Worm (Caenorhabditis elegans) whole organism, L3 larva: ENCODE results near the gene Y102A5C.40.

Source experiments
- ama-1 ChIP-seq: fragments of 150-350 bp; optimal IDR thresholded peaks from 2 replicates; lab custom pipeline; 2018
- ceh-82 ChIP-seq: fragments of 150-350 bp; optimal IDR thresholded peaks from 2 replicates; lab custom pipeline; 2014; ENCODE audit warnings: missing biosample characterization, missing genetic modification characterization
- elt-3 ChIP-seq, 3 experiments: fragments of 150-350 bp in 1 of 3; sonication (generic microtip) in 2 of 3; optimal IDR thresholded peaks; 2 replicates in 2 of 3; 4 replicates in 1 of 3; lab custom pipeline; 2014 to 2017; ENCODE audit warnings: missing biosample characterization in 3 of 3, missing genetic modification characterization in 3 of 3
- eor-1 ChIP-seq, 2 experiments: fragments of 150-350 bp; optimal IDR thresholded peaks; 2 replicates each; lab custom pipeline; 2014 to 2018; ENCODE audit warnings: missing biosample characterization in 2 of 2, missing genetic modification characterization in 2 of 2
- fkh-10 ChIP-seq: sonication (generic microtip); optimal IDR thresholded peaks from 2 replicates; lab custom pipeline; 2017; ENCODE audit warnings: missing biosample characterization, missing genetic modification reagents, missing genetic modification characterization
- mdl-1 ChIP-seq: fragments of 150-350 bp; optimal IDR thresholded peaks from 2 replicates; lab custom pipeline; 2014; ENCODE audit warnings: missing biosample characterization, missing genetic modification characterization
- nfya-1 ChIP-seq: sonication (generic microtip); optimal IDR thresholded peaks from 2 replicates; lab custom pipeline; 2017; ENCODE audit warnings: missing genetic modification characterization, mild to moderate bottlenecking, missing compliant biosample characterization, antibody characterized with exemption, moderate library complexity; ENCODE audit not compliant: insufficient read depth
- nhr-76 ChIP-seq: fragments of 150-350 bp; sonication (generic microtip); optimal IDR thresholded peaks from 5 replicates; lab custom pipeline; 2014; ENCODE audit warnings: missing biosample characterization, missing genetic modification characterization
- skn-1 ChIP-seq: fragments of 150-350 bp; optimal IDR thresholded peaks from 2 replicates; lab custom pipeline; 2014; ENCODE audit warnings: missing biosample characterization, missing genetic modification characterization
- tbx-2 ChIP-seq: sonication (generic microtip); optimal IDR thresholded peaks from 2 replicates; lab custom pipeline; 2016; ENCODE audit warnings: mild to moderate bottlenecking, missing genetic modification characterization, missing compliant biosample characterization
- zag-1 ChIP-seq: fragments of 150-350 bp; optimal IDR thresholded peaks from 2 replicates; lab custom pipeline; 2014; ENCODE audit warnings: missing biosample characterization, missing genetic modification characterization
- ztf-11 ChIP-seq: fragments of 150-350 bp; optimal IDR thresholded peaks from 2 replicates; lab custom pipeline; 2014; ENCODE audit warnings: missing biosample characterization, missing genetic modification characterization

ce11 chrV:16974919-16975318 is 12.0 kb downstream of the Y102A5C.40 start, which contains the start of gene srx-54:
- TF ChIP-seq zag-1, result no peak
- no peak for TF ChIP-seq skn-1 (tag; lab: Kevin White, UChicago)
- no peak for TF ChIP-seq ama-1 (lab: Kevin White, UChicago)
- TF ChIP-seq fkh-10 (GFP tag; lab: Kevin White, UChicago), result no peak
- TF ChIP-seq nhr-76, result no peak
- TF ChIP-seq ceh-82 (tag; lab: Kevin White, UChicago), result no peak
- TF ChIP-seq mdl-1 (tag; lab: Kevin White, UChicago), result no peak
- no peak for TF ChIP-seq tbx-2
- no peak for TF ChIP-seq ztf-11
- no peak for TF ChIP-seq elt-3 (tag; optimal IDR thresholded peaks at IDR 0.05; lab: Kevin White, UChicago)
- TF ChIP-seq nfya-1 (tag; lab: Kevin White, UChicago), result no peak
- TF ChIP-seq eor-1 (tag; optimal IDR thresholded peaks at IDR 0.05; lab: Kevin White, UChicago), result no peak
